Fruit fly (Drosophila melanogaster) whole organism, adult: ENCODE measurements around the gene TyrRII.
A peak's percentile ranks its signal among the peaks of the same experiment; 100 is the strongest.

ENCODE experiments used
- CG11617 ChIP-seq: fragments of 200-800 bp; sonication (Bioruptor generic); optimal IDR thresholded peaks from 2 replicates; lab custom pipeline; 2017; ENCODE audit warnings: mild to moderate bottlenecking, missing biosample characterization, missing genetic modification reagents, missing genetic modification characterization
- CG12768 ChIP-seq: fragments of 200-800 bp; sonication (Bioruptor generic); optimal IDR thresholded peaks from 2 replicates; lab custom pipeline; 2017; ENCODE audit warnings: missing biosample characterization, missing genetic modification characterization, mild to moderate bottlenecking, moderate library complexity, missing genetic modification reagents
- CG14711 ChIP-seq: fragments of 200-800 bp; sonication (Bioruptor generic); optimal IDR thresholded peaks from 2 replicates; lab custom pipeline; 2018; ENCODE audit warnings: missing biosample characterization, mild to moderate bottlenecking, missing genetic modification characterization, moderate library complexity
- CG1620 ChIP-seq: fragments of 200-800 bp; sonication (Bioruptor generic); optimal IDR thresholded peaks from 2 replicates; lab custom pipeline; 2016; ENCODE audit warnings: missing biosample characterization, missing genetic modification characterization
- CG33017 ChIP-seq: fragments of 200-800 bp; sonication (Bioruptor generic); optimal IDR thresholded peaks from 2 replicates; lab custom pipeline; 2018; ENCODE audit warnings: missing biosample characterization, mild to moderate bottlenecking, missing genetic modification characterization, moderate library complexity
- CG5204 ChIP-seq: fragments of 200-800 bp; sonication (Bioruptor generic); optimal IDR thresholded peaks from 2 replicates; lab custom pipeline; 2016; ENCODE audit warnings: missing biosample characterization, missing genetic modification characterization
- CG7045 ChIP-seq: fragments of 200-800 bp; sonication (Bioruptor generic); optimal IDR thresholded peaks from 2 replicates; lab custom pipeline; 2017; ENCODE audit warnings: missing biosample characterization, mild to moderate bottlenecking, missing genetic modification characterization
- CG7101 ChIP-seq: fragments of 200-800 bp; sonication (Bioruptor generic); optimal IDR thresholded peaks from 2 replicates; lab custom pipeline; 2018; ENCODE audit warnings: missing biosample characterization, mild to moderate bottlenecking, missing genetic modification characterization, moderate library complexity
- Clk ChIP-seq: fragments of 200-800 bp; sonication (Bioruptor generic); optimal IDR thresholded peaks from 2 replicates; lab custom pipeline; 2017; ENCODE audit warnings: missing biosample characterization, missing genetic modification characterization
- Crg-1 ChIP-seq: fragments of 200-800 bp; sonication (Bioruptor generic); optimal IDR thresholded peaks from 2 replicates; lab custom pipeline; 2016; ENCODE audit warnings: missing biosample characterization, missing genetic modification characterization
- Hr96 ChIP-seq: fragments of 200-800 bp; sonication (Bioruptor generic); optimal IDR thresholded peaks from 2 replicates; lab custom pipeline; 2016; ENCODE audit warnings: missing biosample characterization, missing genetic modification characterization
- Mnt ChIP-seq: fragments of 200-800 bp; sonication (Bioruptor generic); optimal IDR thresholded peaks from 2 replicates; lab custom pipeline; 2016; ENCODE audit warnings: missing biosample characterization, mild to moderate bottlenecking, missing genetic modification characterization
- bab1 ChIP-seq: fragments of 200-800 bp; sonication (Bioruptor generic); optimal IDR thresholded peaks from 3 replicates; lab custom pipeline; 2019; ENCODE audit warnings: missing biosample characterization, mild to moderate bottlenecking, missing genetic modification characterization, moderate library complexity
- cic ChIP-seq: fragments of 200-800 bp; sonication (Bioruptor generic); optimal IDR thresholded peaks from 2 replicates; lab custom pipeline; 2017; ENCODE audit warnings: missing biosample characterization, mild to moderate bottlenecking, missing genetic modification characterization, moderate library complexity
- cnc ChIP-seq, 2 experiments: fragments of >200 bp; optimal IDR thresholded peaks; 2 replicates each; lab custom pipeline; 2017
- kay ChIP-seq: fragments of 200-800 bp; sonication (Bioruptor generic); peaks from one replicate; lab custom pipeline; 2016; ENCODE audit warnings: missing biosample characterization, missing genetic modification characterization, borderline replicate concordance
- ovo ChIP-seq: fragments of 200-800 bp; sonication (Bioruptor generic); optimal IDR thresholded peaks from 2 replicates; lab custom pipeline; 2016; ENCODE audit warnings: missing biosample characterization, missing genetic modification characterization
- pad ChIP-seq: fragments of 200-800 bp; sonication (Bioruptor generic); optimal IDR thresholded peaks from 3 replicates; lab custom pipeline; 2017; ENCODE audit warnings: missing biosample characterization, missing genetic modification characterization, mild to moderate bottlenecking, moderate library complexity, missing genetic modification reagents
- tj ChIP-seq: fragments of 200-800 bp; sonication (Bioruptor generic); optimal IDR thresholded peaks from 3 replicates; lab custom pipeline; 2017; ENCODE audit warnings: missing biosample characterization, mild to moderate bottlenecking, missing genetic modification characterization, moderate library complexity
- toe ChIP-seq: fragments of 200-800 bp; sonication (Bioruptor generic); optimal IDR thresholded peaks from 2 replicates; lab custom pipeline; 2016; ENCODE audit warnings: missing biosample characterization, missing genetic modification characterization

The TyrRII gene

dm6 chr3R:17774538-17774937, 38.1 kb downstream of the TyrRII start:
- no peak for TF ChIP-seq Crg-1 (GFP tag; lab: Kevin White, UChicago)
- TF ChIP-seq CG14711 (tag; lab: Kevin White, UChicago) = no peak
- no peak for TF ChIP-seq CG1620
- TF ChIP-seq pad = no peak
- peak; percentile 62 for TF ChIP-seq CG7045 (GFP tag; lab: Kevin White, UChicago)
- no peak for TF ChIP-seq Hr96 (GFP tag; lab: Kevin White, UChicago)
- TF ChIP-seq kay = no peak
- TF ChIP-seq bab1 (GFP tag; lab: Kevin White, UChicago) = no peak
- TF ChIP-seq CG7101 (tag; lab: Kevin White, UChicago) = peak; percentile 10
- TF ChIP-seq CG5204 (GFP tag; lab: Kevin White, UChicago) = peak; percentile 31
- TF ChIP-seq tj = no peak
- no peak for TF ChIP-seq cic (GFP tag; lab: Kevin White, UChicago)
- TF ChIP-seq ovo (GFP tag; lab: Kevin White, UChicago) = no peak
- peak; percentile 37 for TF ChIP-seq CG12768 (GFP tag; lab: Kevin White, UChicago)
- TF ChIP-seq toe = peak; percentile 9
- no peak for TF ChIP-seq Clk (GFP tag; lab: Kevin White, UChicago)
- TF ChIP-seq cnc (optimal IDR thresholded peaks at IDR 0.05; lab: Kevin White, UChicago) = no peak
- TF ChIP-seq CG11617 = peak; percentile 16
- TF ChIP-seq CG33017 (tag; lab: Kevin White, UChicago) = peak; percentile 43
- TF ChIP-seq Mnt (GFP tag; lab: Kevin White, UChicago) = no peak

DNA sequence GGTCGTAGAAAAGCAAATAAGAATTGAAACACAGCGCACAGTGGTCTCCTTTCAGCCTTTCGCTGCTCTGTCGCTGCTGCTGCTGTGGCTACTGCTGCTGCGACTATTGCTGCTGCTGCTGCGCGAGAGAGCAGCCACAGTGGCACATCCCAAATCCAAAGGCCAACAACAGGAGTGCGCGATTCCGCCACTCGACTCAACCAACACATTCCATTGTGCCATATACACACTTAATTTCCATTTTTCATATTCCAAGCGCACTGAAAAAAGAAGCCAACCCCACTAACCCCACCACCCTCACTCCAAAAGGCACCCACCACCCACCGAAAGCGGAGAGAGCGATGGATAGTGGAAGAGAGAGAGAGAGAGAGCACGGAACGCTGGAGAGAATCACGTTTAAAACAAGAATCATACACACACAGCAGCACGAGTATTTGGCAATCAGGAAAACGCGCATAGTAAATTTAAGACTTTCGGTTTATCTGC, 39.7 kb downstream of the TyrRII start:
- no peak for TF ChIP-seq CG33017 (tag; lab: Kevin White, UChicago)
- TF ChIP-seq kay = no peak
- TF ChIP-seq Clk (GFP tag; lab: Kevin White, UChicago) = no peak
- TF ChIP-seq CG5204 (GFP tag; lab: Kevin White, UChicago) = no peak

DNA sequence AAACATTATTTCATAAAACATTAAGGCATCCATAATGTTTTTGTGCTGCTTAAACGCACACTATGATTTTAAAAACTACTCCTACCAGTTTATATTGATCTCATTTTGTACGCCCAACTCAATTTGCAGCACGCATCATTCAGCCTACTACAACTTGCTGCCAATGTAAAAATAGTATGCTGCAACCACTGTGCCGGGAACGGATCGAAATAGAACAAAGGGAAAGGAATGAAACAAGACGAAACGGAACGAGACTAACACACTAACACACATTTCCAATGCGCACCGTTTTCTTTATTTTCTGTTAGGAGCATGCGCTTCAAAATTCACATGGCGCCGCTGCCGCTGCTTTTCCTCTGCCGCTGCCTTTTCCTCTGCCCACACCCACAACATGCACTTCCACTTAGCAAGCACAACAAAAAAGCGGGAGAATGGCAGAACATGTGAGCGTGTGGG, 40.6 kb downstream of the TyrRII start:
- TF ChIP-seq toe (peak; percentile 52), CG5204 (GFP tag; lab: Kevin White, UChicago) (peak; percentile 21), CG1620 (no peak)

dm6 chr3R:17781371-17781770, 45.0 kb downstream of the TyrRII start:
- TF ChIP-seq Mnt (GFP tag; lab: Kevin White, UChicago) = no peak
- peak; percentile 58 for TF ChIP-seq toe
- TF ChIP-seq CG14711 (tag; lab: Kevin White, UChicago) = peak; percentile 54
- peak; percentile 72 for TF ChIP-seq kay
- TF ChIP-seq CG5204 (GFP tag; lab: Kevin White, UChicago) = no peak
- TF ChIP-seq CG11617 = no peak
- TF ChIP-seq CG7045 (GFP tag; lab: Kevin White, UChicago) = peak; percentile 37
- no peak for TF ChIP-seq Crg-1 (GFP tag; lab: Kevin White, UChicago)
- peak; percentile 48 for TF ChIP-seq CG7101 (tag; lab: Kevin White, UChicago)
- TF ChIP-seq ovo (GFP tag; lab: Kevin White, UChicago) = no peak
- TF ChIP-seq Hr96 (GFP tag; lab: Kevin White, UChicago) = no peak
- TF ChIP-seq CG33017 (tag; lab: Kevin White, UChicago) = peak; percentile 34

dm6 chr3R:17783144-17783543, 46.7 kb downstream of the TyrRII start:
- TF ChIP-seq Mnt (GFP tag; lab: Kevin White, UChicago) (peak; percentile 2), Hr96 (GFP tag; lab: Kevin White, UChicago) (no peak), tj (peak; percentile 2), kay (peak; percentile 25)

DNA sequence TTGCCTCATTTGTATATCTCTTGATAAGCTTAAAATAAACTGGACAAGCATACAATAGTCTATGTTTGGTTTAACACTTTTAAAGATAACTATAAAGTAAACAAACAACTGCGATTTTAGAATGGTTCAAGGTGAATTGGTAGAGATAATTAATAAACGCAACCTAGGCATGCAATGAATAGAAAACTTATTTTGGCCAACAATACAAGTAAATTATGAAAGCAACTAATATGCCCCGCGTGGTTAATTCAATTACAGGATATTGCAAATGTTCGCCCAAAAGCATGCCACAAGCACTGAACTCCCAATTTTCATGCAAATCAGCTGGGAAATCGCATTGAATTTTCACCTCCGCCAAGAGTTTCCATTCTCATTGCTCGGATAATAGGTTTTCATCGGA, 47.8 kb downstream of the TyrRII start:
- TF ChIP-seq CG14711 (tag; lab: Kevin White, UChicago) (no peak), Mnt (GFP tag; lab: Kevin White, UChicago) (no peak), toe (no peak), CG5204 (GFP tag; lab: Kevin White, UChicago) (no peak), pad (no peak), CG11617 (no peak), CG7045 (GFP tag; lab: Kevin White, UChicago) (no peak), ovo (GFP tag; lab: Kevin White, UChicago) (no peak), cic (GFP tag; lab: Kevin White, UChicago) (no peak), Crg-1 (GFP tag; lab: Kevin White, UChicago) (no peak), CG12768 (GFP tag; lab: Kevin White, UChicago) (no peak), Hr96 (GFP tag; lab: Kevin White, UChicago) (no peak), bab1 (GFP tag; lab: Kevin White, UChicago) (no peak), tj (no peak), CG7101 (tag; lab: Kevin White, UChicago) (no peak), cnc (optimal IDR thresholded peaks at IDR 0.05; lab: Kevin White, UChicago) (no peak), kay (no peak), CG1620 (no peak)

DNA sequence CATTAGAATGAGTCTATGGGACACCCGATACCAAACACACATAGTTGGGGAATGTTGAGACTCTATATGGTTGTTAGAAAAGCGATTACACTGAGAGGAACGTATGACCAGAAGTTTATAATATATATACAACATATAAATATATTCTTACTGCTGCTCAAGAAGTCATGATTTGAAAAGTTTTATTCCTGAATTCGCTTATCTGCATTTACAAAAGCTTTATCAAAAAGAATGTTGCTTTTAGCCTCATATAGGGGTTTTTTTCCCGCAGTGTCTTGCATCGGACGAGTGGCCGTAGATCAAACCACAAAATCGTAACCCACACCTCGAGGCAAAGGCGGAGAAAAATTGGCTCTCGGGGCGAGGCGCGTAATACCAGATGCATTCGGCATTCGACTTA, 51.4 kb downstream of the TyrRII start:
- TF ChIP-seq CG7045 (GFP tag; lab: Kevin White, UChicago) (no peak), Clk (GFP tag; lab: Kevin White, UChicago) (no peak), CG14711 (tag; lab: Kevin White, UChicago) (no peak), bab1 (GFP tag; lab: Kevin White, UChicago) (no peak)
